Worm (Caenorhabditis elegans) whole organism, L1 larva: ENCODE data around the gene F37C4.5.

Experiments
- egl-27 ChIP-seq, 2 experiments: fragments of 150-350 bp in 1 of 2; sonication (generic microtip); optimal IDR thresholded peaks; 3 replicates each; lab custom pipeline; 2017 to 2018; ENCODE audit warnings: missing biosample characterization in 2 of 2, missing genetic modification characterization in 2 of 2, missing genetic modification reagents in 2 of 2
- lsy-2 ChIP-seq, 2 experiments: fragments of 150-350 bp; optimal IDR thresholded peaks; 2 replicates each; lab custom pipeline; 2014; ENCODE audit warnings: missing biosample characterization in 2 of 2, missing genetic modification characterization in 2 of 2
- mef-2 ChIP-seq: fragments of 150-350 bp; optimal IDR thresholded peaks from 2 replicates; lab custom pipeline; 2014; ENCODE audit warnings: missing biosample characterization, missing genetic modification characterization
- nhr-12 ChIP-seq: sonication (generic microtip); optimal IDR thresholded peaks from 2 replicates; lab custom pipeline; 2017; ENCODE audit warnings: missing biosample characterization, missing genetic modification characterization
- nhr-237 ChIP-seq: fragments of 150-350 bp; optimal IDR thresholded peaks from 2 replicates; lab custom pipeline; 2014; ENCODE audit warnings: missing biosample characterization, missing genetic modification characterization
- rnt-1 ChIP-seq: sonication (generic microtip); optimal IDR thresholded peaks from 2 replicates; lab custom pipeline; 2016; ENCODE audit warnings: mild to moderate bottlenecking, missing genetic modification characterization, moderate library complexity, missing compliant biosample characterization
- unc-86 ChIP-seq: sonication (generic microtip); optimal IDR thresholded peaks from 2 replicates; lab custom pipeline; 2016; ENCODE audit warnings: missing genetic modification characterization, missing compliant biosample characterization
- vab-15 ChIP-seq: sonication (generic microtip); optimal IDR thresholded peaks from 2 replicates; lab custom pipeline; 2017; ENCODE audit warnings: missing genotype, mild to moderate bottlenecking, missing genetic modification characterization, missing compliant biosample characterization

ce11 chrIV:3867252-3867651 is 6.4 kb downstream of the F37C4.5 start, which contains the start of gene F37C4.4:
- TF ChIP-seq mef-2 (tag; lab: Kevin White, UChicago), result no peak
- no peak for TF ChIP-seq egl-27 (tag; optimal IDR thresholded peaks at IDR 0.05; lab: Kevin White, UChicago)
- TF ChIP-seq vab-15 (tag; lab: Kevin White, UChicago), result no peak
- TF ChIP-seq unc-86, result no peak
- TF ChIP-seq nhr-237 (tag; lab: Kevin White, UChicago), result no peak
- TF ChIP-seq lsy-2 (tag; optimal IDR thresholded peaks at IDR 0.05; lab: Kevin White, UChicago), result no peak
- TF ChIP-seq nhr-12 (tag; lab: Kevin White, UChicago), result no peak
- TF ChIP-seq rnt-1, result no peak
